Worm (Caenorhabditis elegans) whole organism, L1 larva: ENCODE results near the gene F23H12.7.

Experiments used
- dpl-1 ChIP-seq, 3 experiments: fragments of 150-350 bp in 2 of 3; sonication (generic microtip) in 1 of 3; optimal IDR thresholded peaks; 2 replicates each; lab custom pipeline; 2014 to 2017; ENCODE audit warnings: missing biosample characterization in 3 of 3, missing genetic modification characterization in 3 of 3, missing genetic modification reagents in 3 of 3
- fkh-10 ChIP-seq: sonication (generic microtip); optimal IDR thresholded peaks from 2 replicates; lab custom pipeline; 2017; ENCODE audit warnings: missing biosample characterization, missing genetic modification reagents, missing genetic modification characterization
- grh-1 ChIP-seq: fragments of 200-800 bp; sonication (Bioruptor generic); IDR thresholded peaks from 2 replicates; pipeline ENCODE4 v1.3.6; 2022; ENCODE audit warnings: missing genetic modification reagents, missing genetic modification characterization, missing compliant biosample characterization
- hlh-4 ChIP-seq: sonication (generic microtip); optimal IDR thresholded peaks from 2 replicates; lab custom pipeline; 2016; ENCODE audit warnings: mild to moderate bottlenecking, missing genetic modification characterization, missing compliant biosample characterization
- jun-1 ChIP-seq: fragments of 150-350 bp; optimal IDR thresholded peaks from 2 replicates; lab custom pipeline; 2014; ENCODE audit warnings: missing biosample characterization, missing genetic modification reagents, missing genetic modification characterization
- lin-15B ChIP-seq: fragments of 150-350 bp; sonication (generic microtip); optimal IDR thresholded peaks from 3 replicates; lab custom pipeline; 2014; ENCODE audit warnings: missing biosample characterization, missing genetic modification characterization
- nhr-12 ChIP-seq: sonication (generic microtip); optimal IDR thresholded peaks from 2 replicates; lab custom pipeline; 2017; ENCODE audit warnings: missing biosample characterization, missing genetic modification characterization
- nhr-28 ChIP-seq: fragments of 150-350 bp; optimal IDR thresholded peaks from 2 replicates; lab custom pipeline; 2014; ENCODE audit warnings: missing biosample characterization, missing genetic modification characterization
- nhr-76 ChIP-seq: sonication (generic microtip); optimal IDR thresholded peaks from 2 replicates; lab custom pipeline; 2017; ENCODE audit warnings: missing biosample characterization, missing genetic modification characterization
- nhr-77 ChIP-seq: fragments of 150-350 bp; optimal IDR thresholded peaks from 2 replicates; lab custom pipeline; 2014; ENCODE audit warnings: missing biosample characterization, missing genetic modification characterization
- unc-130 ChIP-seq: fragments of 150-350 bp; optimal IDR thresholded peaks from 2 replicates; lab custom pipeline; 2017; ENCODE audit warnings: missing biosample characterization, missing genetic modification characterization, inconsistent platforms
- zag-1 ChIP-seq: fragments of 150-350 bp; optimal IDR thresholded peaks from 2 replicates; lab custom pipeline; 2014; ENCODE audit warnings: missing biosample characterization, missing genetic modification characterization
- ztf-4 ChIP-seq: fragments of 150-350 bp; optimal IDR thresholded peaks from 2 replicates; lab custom pipeline; 2014; ENCODE audit warnings: missing biosample characterization, missing genetic modification characterization

DNA sequence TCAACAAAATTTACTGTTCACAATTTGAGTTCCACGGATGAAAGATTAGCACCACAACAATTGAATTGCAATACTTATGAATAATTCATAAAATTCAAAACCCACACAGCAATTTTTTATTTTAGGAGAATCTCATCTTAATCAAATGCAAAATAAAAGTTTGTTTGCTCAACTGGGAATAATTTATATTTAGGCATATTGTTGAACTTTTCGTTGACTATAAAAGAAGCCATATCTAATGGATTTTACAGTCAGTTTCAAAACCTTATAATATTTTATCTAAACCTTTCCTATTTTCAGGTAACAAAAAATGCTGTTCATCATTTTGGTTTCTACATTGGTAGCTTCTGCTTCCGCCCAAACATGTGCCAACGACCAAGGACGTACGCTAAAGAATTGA, 46.8 kb downstream of the F23H12.7 start, which contains the start of gene C54D10.3:
- TF ChIP-seq jun-1 (tag; lab: Kevin White, UChicago): no peak
- no peak for TF ChIP-seq ztf-4 (tag; lab: Kevin White, UChicago)
- TF ChIP-seq fkh-10 (GFP tag; lab: Kevin White, UChicago): no peak
- no peak for TF ChIP-seq nhr-76
- no peak for TF ChIP-seq dpl-1 (GFP tag; optimal IDR thresholded peaks at IDR 0.05; lab: Kevin White, UChicago)
- no peak for TF ChIP-seq nhr-77
- TF ChIP-seq nhr-28: no peak
- TF ChIP-seq zag-1 (tag; lab: Kevin White, UChicago): no peak
- no peak for TF ChIP-seq lin-15B
- TF ChIP-seq grh-1 (GFP tag; lab: Robert Waterston, UW): no peak
- no peak for TF ChIP-seq nhr-12 (tag; lab: Kevin White, UChicago)
- no peak for TF ChIP-seq unc-130 (tag; lab: Kevin White, UChicago)
- no peak for TF ChIP-seq hlh-4 (tag; lab: Kevin White, UChicago)
